Fruit fly (Drosophila melanogaster) whole organism, embryonic: ENCODE measurements around the gene Adsl.

Experiments
- Asciz ChIP-seq: fragments of 200-800 bp; sonication (Bioruptor generic); optimal IDR thresholded peaks from 2 replicates; lab custom pipeline; 2017; ENCODE audit warnings: missing biosample characterization, mild to moderate bottlenecking, missing genetic modification characterization, missing genetic modification reagents
- BEAF-32 ChIP-seq: fragments of 200-800 bp; sonication (Bioruptor generic); optimal IDR thresholded peaks from 3 replicates; lab custom pipeline; 2017; ENCODE audit warnings: missing biosample characterization, missing genetic modification characterization, mild to moderate bottlenecking, moderate library complexity, missing genetic modification reagents
- CG10366 ChIP-seq: fragments of 200-800 bp; sonication (Bioruptor generic); IDR thresholded peaks from 2 replicates; pipeline ENCODE4 v1.3.6; 2022; ENCODE audit warnings: missing biosample characterization, missing genetic modification characterization
- CG10462 ChIP-seq: fragments of 200-800 bp; sonication (Bioruptor generic); optimal IDR thresholded peaks from 2 replicates; lab custom pipeline; 2016; ENCODE audit warnings: missing biosample characterization, missing genetic modification characterization
- CG12236 ChIP-seq: fragments of 200-800 bp; sonication (Bioruptor generic); optimal IDR thresholded peaks from 2 replicates; lab custom pipeline; 2016; ENCODE audit warnings: missing biosample characterization, missing genetic modification characterization
- CG13296 ChIP-seq: fragments of 200-800 bp; sonication (Bioruptor generic); optimal IDR thresholded peaks from 3 replicates; lab custom pipeline; 2018; ENCODE audit warnings: missing biosample characterization, mild to moderate bottlenecking, missing genetic modification characterization
- CG14965 ChIP-seq: fragments of 200-800 bp; sonication (Bioruptor generic); optimal IDR thresholded peaks from 2 replicates; lab custom pipeline; 2016; ENCODE audit warnings: missing biosample characterization, missing genetic modification characterization, borderline replicate concordance
- CG1647 ChIP-seq: fragments of 200-800 bp; sonication (Bioruptor generic); optimal IDR thresholded peaks from 3 replicates; lab custom pipeline; 2016; ENCODE audit warnings: missing biosample characterization, missing genetic modification characterization
- CG16815 ChIP-seq: fragments of 200-800 bp; sonication (Bioruptor generic); optimal IDR thresholded peaks from 3 replicates; lab custom pipeline; 2017; ENCODE audit warnings: missing biosample characterization, mild to moderate bottlenecking, missing genetic modification characterization
- CG17186 ChIP-seq: fragments of 200-800 bp; sonication (Bioruptor generic); optimal IDR thresholded peaks from 3 replicates; lab custom pipeline; 2017; ENCODE audit warnings: missing biosample characterization, missing genetic modification reagents, missing genetic modification characterization
- CG17328 ChIP-seq: fragments of 200-800 bp; sonication (Bioruptor generic); IDR thresholded peaks from 2 replicates; pipeline ENCODE4 v1.3.6; 2022; ENCODE audit warnings: missing biosample characterization, missing genetic modification characterization
- CG30431 ChIP-seq: fragments of 200-800 bp; sonication (Bioruptor generic); optimal IDR thresholded peaks from 2 replicates; lab custom pipeline; 2017; ENCODE audit warnings: missing biosample characterization, missing genetic modification characterization
- CG31441 ChIP-seq: fragments of 200-800 bp; sonication (Bioruptor generic); IDR thresholded peaks from 2 replicates; pipeline ENCODE4 v1.3.6; 2022; ENCODE audit warnings: missing biosample characterization, missing genetic modification characterization
- CG3847 ChIP-seq: fragments of 200-800 bp; sonication (Bioruptor generic); IDR thresholded peaks from 2 replicates; pipeline ENCODE4 v1.3.6; 2022; ENCODE audit warnings: missing biosample characterization, missing genetic modification characterization
- CG4360 ChIP-seq: fragments of 200-800 bp; sonication (Bioruptor generic); IDR thresholded peaks from 2 replicates; pipeline ENCODE4 v1.3.6; 2022; ENCODE audit warnings: missing biosample characterization, missing genetic modification characterization
- CG43689 ChIP-seq: fragments of 200-800 bp; sonication (Bioruptor generic); IDR thresholded peaks from 2 replicates; pipeline ENCODE4 v1.3.6; 2022; ENCODE audit warnings: missing biosample characterization, missing genetic modification characterization
- CG4617 ChIP-seq: fragments of 200-800 bp; sonication (Bioruptor generic); optimal IDR thresholded peaks from 3 replicates; lab custom pipeline; 2016; ENCODE audit warnings: missing biosample characterization, missing genetic modification characterization, borderline replicate concordance
- CG6272 ChIP-seq: fragments of 200-800 bp; sonication (Bioruptor generic); IDR thresholded peaks from 2 replicates; pipeline ENCODE4 v1.3.6; 2022; ENCODE audit warnings: missing biosample characterization, missing genetic modification characterization
- CG7271 ChIP-seq: fragments of 200-800 bp; sonication (Bioruptor generic); optimal IDR thresholded peaks from 2 replicates; lab custom pipeline; 2018; ENCODE audit warnings: missing biosample characterization, mild to moderate bottlenecking, missing genetic modification characterization, moderate library complexity
- CG8089 ChIP-seq: fragments of 200-800 bp; sonication (Bioruptor generic); optimal IDR thresholded peaks from 3 replicates; lab custom pipeline; 2016; ENCODE audit warnings: missing biosample characterization, missing genetic modification characterization
- D19B ChIP-seq: fragments of 200-800 bp; sonication (Bioruptor generic); optimal IDR thresholded peaks from 2 replicates; lab custom pipeline; 2017; ENCODE audit warnings: missing biosample characterization, mild to moderate bottlenecking, missing genetic modification characterization
- Elba2 ChIP-seq: fragments of 200-800 bp; sonication (Bioruptor generic); optimal IDR thresholded peaks from 3 replicates; lab custom pipeline; 2016; ENCODE audit warnings: missing biosample characterization, missing genetic modification characterization
- Fer1 ChIP-seq: fragments of 200-800 bp; sonication (Bioruptor generic); optimal IDR thresholded peaks from 2 replicates; lab custom pipeline; 2017; ENCODE audit warnings: missing biosample characterization, mild to moderate bottlenecking, missing genetic modification characterization
- H2.0 ChIP-seq: fragments of 200-800 bp; sonication (Bioruptor generic); IDR thresholded peaks from 2 replicates; pipeline ENCODE4 v1.3.6; 2022; ENCODE audit warnings: missing biosample characterization, missing genetic modification characterization
- HLH4C ChIP-seq: fragments of 200-800 bp; sonication (Bioruptor generic); IDR thresholded peaks from 3 replicates; pipeline ENCODE4 v1.3.6; 2022; ENCODE audit warnings: missing biosample characterization, missing genetic modification characterization; ENCODE audit not compliant: partially characterized antibody
- Lpt ChIP-seq: fragments of >200 bp; optimal IDR thresholded peaks from 2 replicates; lab custom pipeline; 2018; ENCODE audit warnings: missing biosample characterization, missing genetic modification characterization
- Max ChIP-seq: fragments of 200-800 bp; sonication (Bioruptor generic); optimal IDR thresholded peaks from 2 replicates; lab custom pipeline; 2016; ENCODE audit warnings: missing biosample characterization, mild to moderate bottlenecking, missing genetic modification characterization
- NfI ChIP-seq: fragments of 200-800 bp; sonication (Bioruptor generic); optimal IDR thresholded peaks from 3 replicates; lab custom pipeline; 2018; ENCODE audit warnings: missing biosample characterization, mild to moderate bottlenecking, missing genetic modification characterization, moderate library complexity
- Optix ChIP-seq: fragments of 200-800 bp; sonication (Bioruptor generic); IDR thresholded peaks from 3 replicates; pipeline ENCODE4 v1.3.6; 2022; ENCODE audit warnings: missing biosample characterization, missing genetic modification characterization
- Rfx ChIP-seq: fragments of 200-800 bp; sonication (Bioruptor generic); IDR thresholded peaks from 2 replicates; pipeline ENCODE4 v1.3.6; 2022; ENCODE audit warnings: missing biosample characterization, missing genetic modification characterization
- Sox102F ChIP-seq: fragments of 200-800 bp; sonication (Bioruptor generic); optimal IDR thresholded peaks from 2 replicates; lab custom pipeline; 2018; ENCODE audit warnings: missing biosample characterization, mild to moderate bottlenecking, missing genetic modification characterization, moderate library complexity
- Taf1 ChIP-seq: fragments of 200-800 bp; sonication (Bioruptor generic); IDR thresholded peaks from 2 replicates; pipeline ENCODE4 v1.3.6; 2022; ENCODE audit warnings: missing biosample characterization, missing genetic modification characterization
- ash1 ChIP-seq: fragments of 200-800 bp; sonication (Bioruptor generic); optimal IDR thresholded peaks from 2 replicates; lab custom pipeline; 2018; ENCODE audit warnings: missing biosample characterization, mild to moderate bottlenecking, missing genetic modification characterization
- az2 ChIP-seq: fragments of 200-800 bp; sonication (Bioruptor generic); optimal IDR thresholded peaks from 3 replicates; lab custom pipeline; 2016; ENCODE audit warnings: missing biosample characterization, missing genetic modification characterization
- bcd ChIP-seq: fragments of 200-800 bp; sonication (Bioruptor generic); optimal IDR thresholded peaks from 2 replicates; lab custom pipeline; 2017; ENCODE audit warnings: missing biosample characterization, mild to moderate bottlenecking, missing genetic modification characterization
- da ChIP-seq: fragments of 200-800 bp; sonication (Bioruptor generic); optimal IDR thresholded peaks from 2 replicates; lab custom pipeline; 2016; ENCODE audit warnings: missing biosample characterization, missing genetic modification characterization
- dimm ChIP-seq: fragments of 200-800 bp; sonication (Bioruptor generic); IDR thresholded peaks from 2 replicates; pipeline ENCODE4 v1.3.6; 2022; ENCODE audit warnings: missing biosample characterization, missing genetic modification characterization
- fd64A ChIP-seq: fragments of 200-800 bp; sonication (Bioruptor generic); optimal IDR thresholded peaks from 3 replicates; lab custom pipeline; 2018; ENCODE audit warnings: missing biosample characterization, mild to moderate bottlenecking, missing genetic modification characterization
- gsb ChIP-seq: fragments of 200-800 bp; sonication (Bioruptor generic); IDR thresholded peaks from 2 replicates; pipeline ENCODE4 v1.3.6; 2022; ENCODE audit warnings: missing biosample characterization, missing genetic modification characterization
- mirr ChIP-seq: fragments of 200-800 bp; sonication (Bioruptor generic); optimal IDR thresholded peaks from 3 replicates; lab custom pipeline; 2018; ENCODE audit warnings: missing biosample characterization, mild to moderate bottlenecking, missing genetic modification characterization
- nom ChIP-seq: fragments of 200-800 bp; sonication (Bioruptor generic); optimal IDR thresholded peaks from 2 replicates; lab custom pipeline; 2017; ENCODE audit warnings: missing biosample characterization, missing genetic modification characterization, mild to moderate bottlenecking, moderate library complexity, missing genetic modification reagents
- phol ChIP-seq: fragments of 200-800 bp; sonication (Bioruptor generic); optimal IDR thresholded peaks from 3 replicates; lab custom pipeline; 2018; ENCODE audit warnings: missing biosample characterization, mild to moderate bottlenecking, missing genetic modification characterization, moderate library complexity
- sc ChIP-seq, 3 experiments: fragments of >200 bp in 2 of 3; fragments of 200-800 bp in 1 of 3; sonication (Bioruptor generic) in 1 of 3; optimal IDR thresholded peaks; 2 replicates in 2 of 3; 3 replicates in 1 of 3; lab custom pipeline; 2017; ENCODE audit warnings: mild to moderate bottlenecking in 1 of 3, missing biosample characterization in 1 of 3, missing genetic modification characterization in 1 of 3, missing genetic modification reagents in 1 of 3
- scrt ChIP-seq: fragments of 200-800 bp; sonication (Bioruptor generic); optimal IDR thresholded peaks from 2 replicates; lab custom pipeline; 2018; ENCODE audit warnings: missing biosample characterization, mild to moderate bottlenecking, missing genetic modification characterization, moderate library complexity
- tap ChIP-seq: fragments of 200-800 bp; optimal IDR thresholded peaks from 3 replicates; lab custom pipeline; 2019; ENCODE audit warnings: missing biosample characterization, mild to moderate bottlenecking, missing genetic modification characterization, moderate library complexity
- trem ChIP-seq: fragments of 200-800 bp; optimal IDR thresholded peaks from 3 replicates; lab custom pipeline; 2019; ENCODE audit warnings: missing biosample characterization, mild to moderate bottlenecking, missing genetic modification characterization, moderate library complexity
- usp ChIP-seq: fragments of >200 bp; optimal IDR thresholded peaks from 2 replicates; lab custom pipeline; 2017; ENCODE audit warnings: missing biosample characterization, missing genetic modification characterization
- z ChIP-seq: fragments of 200-800 bp; sonication (Bioruptor generic); IDR thresholded peaks from 3 replicates; pipeline ENCODE4 v1.3.6; 2022; ENCODE audit warnings: missing biosample characterization, missing genetic modification characterization

Adsl gene

dm6 chr3R:16969361-16970355, 51.3 kb downstream of the Adsl start (continued):
- TF ChIP-seq Rfx (GFP tag; lab: Robert Waterston, UW) (peak; percentile 78), dimm (GFP tag; lab: Robert Waterston, UW) (no peak), CG14965 (no peak), Lpt (GFP tag; lab: Kevin White, UChicago) (no peak), H2.0 (GFP tag; lab: Robert Waterston, UW) (peak; percentile 42), Fer1 (no peak), tap (tag; lab: Kevin White, UChicago) (peak; percentile 47), bcd (GFP tag; lab: Kevin White, UChicago) (peak; percentile 67), CG17328 (peak; percentile 69), CG7271 (no peak), BEAF-32 (GFP tag; lab: Kevin White, UChicago) (no peak), scrt (GFP tag; lab: Kevin White, UChicago) (peak; percentile 62), CG1647 (GFP tag; lab: Kevin White, UChicago) (no peak), fd64A (GFP tag; lab: Kevin White, UChicago) (no peak), CG30431 (GFP tag; lab: Kevin White, UChicago) (no peak), HLH4C (GFP tag; lab: Robert Waterston, UW) (no peak), CG13296 (no peak), D19B (peak; percentile 81), CG3847 (GFP tag; lab: Robert Waterston, UW) (peak; percentile 56; the same call in 1 of the 2 replicates), CG4617 (GFP tag; lab: Kevin White, UChicago) (peak; percentile 10), phol (tag; lab: Kevin White, UChicago) (peak; percentile 77), CG12236 (GFP tag; lab: Kevin White, UChicago) (no peak), Elba2 (GFP tag; lab: Kevin White, UChicago) (no peak), az2 (GFP tag; lab: Kevin White, UChicago) (peak; percentile 72), usp (no peak), Asciz (peak; percentile 50), CG17186 (no peak), CG10462 (peak; percentile 65), Taf1 (GFP tag; lab: Robert Waterston, UW) (0 out of 2 replicates have a peak, but pooled peaks have one; percentile 13), trem (tag; lab: Kevin White, UChicago) (peak; percentile 64), nom (GFP tag; lab: Kevin White, UChicago) (no peak), Sox102F (GFP tag; lab: Kevin White, UChicago) (no peak), CG10366 (peak; percentile 60), z (no peak; the same call in 2 of the 3 replicates), gsb (GFP tag; lab: Robert Waterston, UW) (peak; percentile 44; the same call in 1 of the 2 replicates), CG4360 (GFP tag; lab: Robert Waterston, UW) (0 out of 2 replicates have a peak, but pooled peaks have one; percentile 29), da (GFP tag; lab: Kevin White, UChicago) (no peak), CG43689 (GFP tag; lab: Robert Waterston, UW) (no peak), CG8089 (GFP tag; lab: Kevin White, UChicago) (no peak), NfI (GFP tag; lab: Kevin White, UChicago) (peak; percentile 48), CG16815 (GFP tag; lab: Kevin White, UChicago) (peak; percentile 2), Optix (GFP tag; lab: Robert Waterston, UW) (no peak), mirr (GFP tag; lab: Kevin White, UChicago) (peak; percentile 50), ash1 (GFP tag; lab: Kevin White, UChicago) (no peak), CG31441 (GFP tag; lab: Robert Waterston, UW) (peak; percentile 84), Max (GFP tag; lab: Kevin White, UChicago) (no peak), CG6272 (GFP tag; lab: Robert Waterston, UW) (no peak), sc (optimal IDR thresholded peaks at IDR 0.05; lab: Kevin White, UChicago) (no peak), sc (GFP tag; optimal IDR thresholded peaks at IDR 0.05; lab: Kevin White, UChicago) (peak; percentile 21)
